Worm (Caenorhabditis elegans): ENCODE measurements around the gene abu-13.
"Not testable (repeated sequence)": the region's sequence is repeated elsewhere in the genome, so short reads cannot be mapped to it uniquely, and the experiment has no call there.

Gene abu-13

ce11 chrIII:6988060-6988459 is 42.4 kb upstream of the abu-13 start:
- TF ChIP-seq nfya-1 (tag; optimal IDR thresholded peaks at IDR 0.05; ENCODE audit: insufficient read depth): peak; percentile 43
- TF ChIP-seq ceh-16 (tag; optimal IDR thresholded peaks at IDR 0.05): no peak
- TF ChIP-seq elt-3 (tag; optimal IDR thresholded peaks at IDR 0.05): no peak
- no peak for TF ChIP-seq snpc-4 (tag; optimal IDR thresholded peaks at IDR 0.05)
- no peak for TF ChIP-seq nhr-28 (tag; optimal IDR thresholded peaks at IDR 0.05)
- no peak for TF ChIP-seq R02D3.7 (tag; optimal IDR thresholded peaks at IDR 0.05)
- TF ChIP-seq lsy-12 (tag; optimal IDR thresholded peaks at IDR 0.05): no peak
- no peak for TF ChIP-seq nhr-237 (tag; optimal IDR thresholded peaks at IDR 0.05)
- TF ChIP-seq ztf-4 (tag; optimal IDR thresholded peaks at IDR 0.05): no peak
- TF ChIP-seq fkh-10 (GFP tag; optimal IDR thresholded peaks at IDR 0.05): no peak
- TF ChIP-seq nhr-11 (tag; optimal IDR thresholded peaks at IDR 0.05): peak; percentile 74
- no peak for TF ChIP-seq nhr-76 (tag; optimal IDR thresholded peaks at IDR 0.05)
- TF ChIP-seq ceh-9 (tag; optimal IDR thresholded peaks at IDR 0.05): no peak
- peak; percentile 76 for TF ChIP-seq egl-5 (tag; optimal IDR thresholded peaks at IDR 0.05)
- TF ChIP-seq lin-39 (tag; optimal IDR thresholded peaks at IDR 0.05): peak; percentile 92
- TF ChIP-seq nhr-23 (tag; optimal IDR thresholded peaks at IDR 0.05): no peak
- no peak for TF ChIP-seq aly-2 (tag; optimal IDR thresholded peaks at IDR 0.05)
- peak; percentile 44 for TF ChIP-seq unc-62 (GFP tag; optimal IDR thresholded peaks at IDR 0.05)
- peak; percentile 2 for TF ChIP-seq pqm-1 (tag; optimal IDR thresholded peaks at IDR 0.05)

- TF ChIP-seq egl-5, R02D3.7, aly-2 (tag; optimal IDR thresholded peaks at IDR 0.05): not testable (repeated sequence)
These were observed 36.4 kb upstream of the abu-13 start, which contains the start of gene F31E3.6 for ce11 chrIII:6981989-6982553. TSS of gene F31E3.6 (plus strand) at chrIII:6982081.

ce11 chrIII:6979584-6979983 is 33.9 kb upstream of the abu-13 start, which contains the start of gene ceh-20:
TSS of gene ceh-20 (plus strand) at chrIII:6979884.
- TF ChIP-seq nhr-12 (tag; optimal IDR thresholded peaks at IDR 0.05) (no peak), mml-1 (tag; optimal IDR thresholded peaks at IDR 0.05) (no peak), ceh-28 (tag; optimal IDR thresholded peaks at IDR 0.05) (no peak), ztf-11 (tag; optimal IDR thresholded peaks at IDR 0.05) (no peak), ZK546.5 (tag; optimal IDR thresholded peaks at IDR 0.05) (no peak)

ce11 chrIII:6978875-6979274 is 33.2 kb upstream of the abu-13 start:
- TF ChIP-seq fos-1 (tag; optimal IDR thresholded peaks at IDR 0.05) (no peak), nhr-28 (tag; optimal IDR thresholded peaks at IDR 0.05) (no peak), nfya-1 (tag; optimal IDR thresholded peaks at IDR 0.05; ENCODE audit: insufficient read depth) (peak; percentile 79), nhr-11 (tag; optimal IDR thresholded peaks at IDR 0.05) (peak; percentile 2), fkh-10 (GFP tag; optimal IDR thresholded peaks at IDR 0.05) (no peak), nhr-43 (tag; optimal IDR thresholded peaks at IDR 0.05; ENCODE audit: poor library complexity, severe bottlenecking) (peak; percentile 44), ceh-82 (tag; optimal IDR thresholded peaks at IDR 0.05) (no peak), pha-4 (tag; optimal IDR thresholded peaks at IDR 0.05) (no peak), ceh-9 (tag; optimal IDR thresholded peaks at IDR 0.05) (no peak), hmg-11 (tag; optimal IDR thresholded peaks at IDR 0.05) (peak; percentile 55), unc-62 (GFP tag; optimal IDR thresholded peaks at IDR 0.05) (peak; percentile 100), nhr-23 (tag; optimal IDR thresholded peaks at IDR 0.05) (peak; percentile 78), R02D3.7 (tag; optimal IDR thresholded peaks at IDR 0.05) (peak; percentile 38), egl-5 (tag; optimal IDR thresholded peaks at IDR 0.05) (peak; percentile 1), elt-3 (tag; optimal IDR thresholded peaks at IDR 0.05) (no peak), ceh-28 (tag; optimal IDR thresholded peaks at IDR 0.05) (peak; percentile 42), unc-39 (tag; optimal IDR thresholded peaks at IDR 0.05) (no peak), nhr-25 (tag; optimal IDR thresholded peaks at IDR 0.05) (peak; percentile 95), lin-15B (tag; optimal IDR thresholded peaks at IDR 0.05) (peak; percentile 57), ztf-11 (tag; optimal IDR thresholded peaks at IDR 0.05) (no peak), elt-1 (tag; optimal IDR thresholded peaks at IDR 0.05) (peak; percentile 31), lin-39 (tag; optimal IDR thresholded peaks at IDR 0.05) (peak; percentile 88), nhr-12 (tag; optimal IDR thresholded peaks at IDR 0.05) (no peak), elt-2 (tag; optimal IDR thresholded peaks at IDR 0.05) (no peak), tbx-2 (tag; optimal IDR thresholded peaks at IDR 0.05) (peak; percentile 5), mdl-1 (tag; optimal IDR thresholded peaks at IDR 0.05) (no peak), snpc-4 (tag; optimal IDR thresholded peaks at IDR 0.05) (no peak), nhr-76 (tag; optimal IDR thresholded peaks at IDR 0.05) (no peak), eor-1 (tag; optimal IDR thresholded peaks at IDR 0.05) (no peak), nhr-67 (tag; optimal IDR thresholded peaks at IDR 0.05) (no peak), ama-1 (optimal IDR thresholded peaks at IDR 0.05) (peak; percentile 48), fkh-2 (tag; optimal IDR thresholded peaks at IDR 0.05) (no peak)

Measured in whole organism, L3 larva.